Worm (Caenorhabditis elegans): ENCODE measurements around the gene srh-119.

- TF ChIP-seq attf-6 (GFP tag; IDR thresholded peaks at IDR 0.05) (no peak), tlf-1 (GFP tag; optimal IDR thresholded peaks at IDR 0.05) (no peak), lin-54 (GFP tag; optimal IDR thresholded peaks at IDR 0.05) (no peak)
Measured at ce11 chrV:16991734-16992133, 19.5 kb downstream of the srh-119 start, which contains the start of gene srz-95.
